Fruit fly (Drosophila melanogaster): ENCODE measurements around the gene CG5217.

CG5217 gene

DNA sequence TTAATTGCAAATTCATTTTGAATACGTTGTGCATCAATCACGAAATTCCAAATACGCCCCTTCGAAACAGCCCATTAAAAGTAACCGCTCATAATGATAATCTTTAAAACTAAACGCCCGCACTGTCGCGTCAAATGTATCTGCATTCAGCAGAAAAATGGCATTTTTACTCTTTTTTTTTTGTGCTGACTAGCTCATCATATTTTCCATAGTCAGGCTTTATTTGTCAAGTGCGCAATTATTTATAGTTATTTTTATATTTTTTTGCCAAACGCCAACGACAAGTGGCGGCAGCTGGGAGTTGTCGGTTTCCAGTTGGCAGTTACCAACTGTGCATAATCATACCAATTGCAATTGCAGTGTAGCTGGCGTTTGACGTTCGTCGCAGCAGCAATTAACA is 8.5 kb upstream of the CG5217 start, which contains the start of gene CG14280:
Gene CG14280, plus strand, starts transcription at position 301 of the 400 bp plus-strand sequence.
- TF ChIP-seq ttk (optimal IDR thresholded peaks at IDR 0.05) (no peak), psq (optimal IDR thresholded peaks at IDR 0.05) (no peak), h (optimal IDR thresholded peaks at IDR 0.05) (no peak), Sin3A (optimal IDR thresholded peaks at IDR 0.05) (no peak)

DNA sequence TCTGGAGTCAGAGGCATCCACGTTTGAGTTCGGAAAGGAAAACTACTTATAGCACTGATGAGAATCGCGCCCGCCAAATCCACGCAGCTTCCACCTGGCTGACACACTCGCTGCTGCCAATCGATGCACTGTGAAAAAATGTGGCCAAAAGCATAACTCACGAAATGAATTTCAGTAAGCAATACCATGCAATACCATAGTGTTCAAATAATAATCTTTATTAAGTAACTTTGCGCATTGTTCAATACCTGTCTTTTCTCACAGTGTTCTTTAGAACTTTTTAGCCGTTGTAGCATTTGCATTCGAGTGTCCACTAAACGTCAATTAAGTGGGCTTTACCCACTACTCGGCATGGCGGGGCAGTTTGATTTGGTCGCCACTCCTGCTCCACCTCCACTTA is 7.3 kb upstream of the CG5217 start:
- no peak for TF ChIP-seq insv (optimal IDR thresholded peaks at IDR 0.05)
- TF ChIP-seq psq (optimal IDR thresholded peaks at IDR 0.05), result no peak
- no peak for TF ChIP-seq ttk (optimal IDR thresholded peaks at IDR 0.05)
- no peak for TF ChIP-seq h (optimal IDR thresholded peaks at IDR 0.05)
- no peak for TF ChIP-seq Myc (optimal IDR thresholded peaks at IDR 0.05)
- no peak for TF ChIP-seq Sin3A (optimal IDR thresholded peaks at IDR 0.05)

DNA sequence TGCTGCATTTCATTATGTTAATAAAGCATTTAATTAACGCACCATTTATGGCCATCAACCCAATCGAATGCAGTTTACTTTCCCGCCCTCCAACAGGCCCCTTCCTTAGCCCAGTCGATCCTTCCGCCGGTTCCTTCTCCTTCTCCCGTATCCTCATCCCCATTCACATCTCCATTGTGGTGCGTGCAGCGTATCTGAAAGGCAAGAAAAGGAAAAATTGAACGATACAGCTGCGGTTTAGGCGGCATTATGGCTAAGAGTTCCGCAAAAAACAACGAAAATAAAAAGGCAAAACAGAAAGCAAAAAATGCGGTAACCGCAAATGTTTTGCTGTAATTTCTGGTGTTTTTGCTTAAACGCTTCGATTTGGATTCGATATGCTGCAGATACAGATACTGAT is 6.0 kb upstream of the CG5217 start:
- TF ChIP-seq ttk (optimal IDR thresholded peaks at IDR 0.05) (no peak), Sin3A (optimal IDR thresholded peaks at IDR 0.05) (no peak), Myc (optimal IDR thresholded peaks at IDR 0.05) (no peak), h (optimal IDR thresholded peaks at IDR 0.05) (no peak), psq (optimal IDR thresholded peaks at IDR 0.05) (no peak), insv (optimal IDR thresholded peaks at IDR 0.05) (no peak)

DNA sequence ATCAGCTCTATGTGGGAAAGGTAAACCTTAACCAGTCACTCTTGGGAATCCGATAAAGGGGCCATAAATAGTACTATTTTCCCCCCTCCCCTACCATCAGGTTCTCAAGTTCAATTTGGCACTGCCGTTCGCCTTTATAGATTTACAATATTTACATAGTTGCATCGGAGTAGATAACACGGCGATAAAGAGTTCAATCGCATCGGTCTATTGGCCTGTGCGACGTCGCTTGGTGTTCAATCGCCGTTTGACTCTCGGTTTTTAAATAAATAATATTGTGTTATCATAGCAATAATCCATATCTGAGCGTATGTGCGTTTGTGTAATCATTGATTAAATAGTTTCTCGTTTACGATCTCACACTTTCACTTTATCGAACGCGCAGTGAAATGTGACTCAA is 2.1 kb upstream of the CG5217 start:
- no peak for TF ChIP-seq insv (optimal IDR thresholded peaks at IDR 0.05)
- no peak for TF ChIP-seq ttk (optimal IDR thresholded peaks at IDR 0.05)
- no peak for TF ChIP-seq psq (optimal IDR thresholded peaks at IDR 0.05)
- no peak for TF ChIP-seq Myc (optimal IDR thresholded peaks at IDR 0.05)
- no peak for TF ChIP-seq h (optimal IDR thresholded peaks at IDR 0.05)
- no peak for TF ChIP-seq Sin3A (optimal IDR thresholded peaks at IDR 0.05)

DNA sequence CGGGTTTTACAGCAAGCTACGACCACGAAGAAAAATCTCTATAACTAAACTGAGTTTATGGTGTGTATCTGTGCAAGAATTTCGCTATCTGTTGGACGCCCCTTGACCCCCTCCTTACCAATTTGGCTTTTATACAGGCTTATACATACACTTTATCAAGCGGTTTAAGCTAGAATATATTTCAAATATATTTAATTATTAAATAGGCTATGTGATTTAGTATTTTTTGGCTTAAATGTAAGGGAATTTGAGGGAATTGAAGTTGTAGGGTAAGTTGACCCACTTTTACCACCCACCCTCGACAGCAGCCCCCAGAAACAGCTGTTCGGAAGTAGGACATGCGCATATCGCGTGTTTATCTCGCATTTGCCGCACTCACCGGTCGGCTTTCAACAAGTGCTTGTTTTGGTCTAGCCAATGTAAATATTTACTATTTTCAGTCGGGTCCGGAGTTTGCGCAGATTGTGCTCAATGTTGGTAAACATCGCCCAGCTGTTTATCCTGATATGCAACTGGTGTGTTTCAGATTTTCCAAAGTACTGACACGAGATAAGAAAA is 1.8 kb downstream of the CG5217 start, which contains the start of gene unc79:
Gene unc79, minus strand, starts transcription at position 51 of the 558 bp plus-strand sequence.
- TF ChIP-seq psq (optimal IDR thresholded peaks at IDR 0.05), result no peak
- no peak for TF ChIP-seq Myc (optimal IDR thresholded peaks at IDR 0.05)
- no peak for TF ChIP-seq ttk (optimal IDR thresholded peaks at IDR 0.05)
- TF ChIP-seq insv (optimal IDR thresholded peaks at IDR 0.05), result no peak
- TF ChIP-seq h (optimal IDR thresholded peaks at IDR 0.05), result no peak
- TF ChIP-seq Sin3A (optimal IDR thresholded peaks at IDR 0.05), result no peak

DNA sequence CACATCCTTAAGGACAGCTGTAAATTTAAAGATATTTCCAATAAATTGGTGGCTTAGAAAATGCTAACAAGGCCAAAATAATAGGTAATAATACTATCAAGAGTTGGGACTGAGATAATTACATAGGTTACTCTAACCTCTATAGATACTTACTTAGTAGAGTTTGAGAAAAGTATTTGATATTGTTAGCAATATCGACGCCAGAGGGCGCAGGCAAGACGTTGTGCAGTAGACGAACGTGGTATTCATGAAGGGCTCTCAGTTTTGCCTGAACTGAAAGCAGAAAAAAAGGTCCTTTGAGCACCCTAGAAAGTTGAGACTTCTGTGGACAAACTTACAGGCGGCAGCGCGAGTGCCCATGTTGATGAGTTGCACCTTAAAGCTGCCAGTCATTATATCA is 2.5 kb downstream of the CG5217 start:
- TF ChIP-seq Myc (optimal IDR thresholded peaks at IDR 0.05) (no peak), insv (optimal IDR thresholded peaks at IDR 0.05) (no peak), psq (optimal IDR thresholded peaks at IDR 0.05) (no peak), h (optimal IDR thresholded peaks at IDR 0.05) (no peak), Sin3A (optimal IDR thresholded peaks at IDR 0.05) (no peak), ttk (optimal IDR thresholded peaks at IDR 0.05) (no peak)

DNA sequence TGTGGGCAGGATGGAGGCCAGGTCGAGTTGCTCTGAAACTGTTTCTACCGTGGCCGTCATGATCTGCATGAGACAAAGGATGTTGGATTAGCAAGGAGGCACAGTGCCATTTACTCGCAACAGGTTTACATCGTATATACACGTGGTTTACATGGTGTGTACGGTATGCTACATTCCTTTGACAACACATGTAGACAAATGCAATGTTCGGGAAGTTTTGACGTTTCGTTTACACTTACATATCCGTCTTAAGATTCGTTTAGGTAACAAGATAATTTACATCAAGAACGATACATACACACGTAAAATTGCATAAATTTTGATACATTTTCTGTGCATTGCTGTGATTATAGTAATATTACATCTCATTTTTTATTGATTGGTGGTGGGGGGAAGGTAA is 9.0 kb downstream of the CG5217 start:
- TF ChIP-seq insv (optimal IDR thresholded peaks at IDR 0.05) (no peak), h (optimal IDR thresholded peaks at IDR 0.05) (no peak), Sin3A (optimal IDR thresholded peaks at IDR 0.05) (no peak), Myc (optimal IDR thresholded peaks at IDR 0.05) (no peak), psq (optimal IDR thresholded peaks at IDR 0.05) (no peak), ttk (optimal IDR thresholded peaks at IDR 0.05) (no peak)

DNA sequence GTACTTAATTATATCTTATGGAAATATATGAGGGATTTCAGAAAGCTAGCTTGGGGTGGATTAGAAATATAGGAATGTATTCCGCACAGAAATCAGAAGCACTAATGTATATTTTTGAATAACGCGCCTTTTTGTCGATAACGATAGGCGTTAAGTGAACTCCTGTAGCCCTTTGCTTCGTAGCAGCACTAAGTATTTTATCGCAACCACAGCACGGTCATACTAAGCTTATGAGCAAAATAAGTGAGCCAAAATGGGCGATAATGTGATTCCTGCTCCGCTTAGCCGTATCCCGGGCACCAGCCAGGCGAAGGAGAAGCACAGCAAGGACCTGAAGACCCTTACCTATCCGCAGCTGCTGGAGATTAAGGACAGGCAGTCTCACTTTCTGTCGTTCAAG is 18.7 kb downstream of the CG5217 start, which contains the start of the genes CG5250 and Polr2M:
Gene CG5250, minus strand, starts transcription at position 32 of the 400 bp plus-strand sequence.
Gene Polr2M, plus strand, starts transcription at position 219 of the 400 bp plus-strand sequence.
- TF ChIP-seq psq (optimal IDR thresholded peaks at IDR 0.05) (no peak), Sin3A (optimal IDR thresholded peaks at IDR 0.05) (no peak), ttk (optimal IDR thresholded peaks at IDR 0.05) (no peak), insv (optimal IDR thresholded peaks at IDR 0.05) (no peak), h (optimal IDR thresholded peaks at IDR 0.05) (no peak), Myc (optimal IDR thresholded peaks at IDR 0.05) (no peak)

DNA sequence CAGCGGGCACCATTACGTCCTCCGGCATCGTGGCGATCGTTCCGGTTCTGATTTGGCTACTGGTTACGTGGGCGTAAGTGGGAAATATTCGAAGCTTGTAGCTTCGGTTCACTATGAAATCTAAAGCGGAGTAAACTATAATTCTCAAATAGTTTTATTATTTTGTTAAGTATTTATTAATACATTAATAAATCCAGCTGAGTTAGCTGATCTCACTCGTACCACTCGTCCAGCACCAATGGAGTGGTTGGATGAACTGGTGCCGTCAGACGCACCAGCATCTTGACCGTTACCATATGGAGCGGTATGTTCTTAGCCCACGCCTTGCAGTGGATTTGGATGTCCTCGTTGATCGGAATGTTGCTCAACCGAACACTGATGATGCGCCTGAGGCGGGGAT is 19.9 kb downstream of the CG5217 start, which contains the start of gene CG11703:
Gene CG11703, minus strand, starts transcription at position 101 of the 400 bp plus-strand sequence.
- TF ChIP-seq Sin3A (optimal IDR thresholded peaks at IDR 0.05), result no peak
- no peak for TF ChIP-seq h (optimal IDR thresholded peaks at IDR 0.05)
- no peak for TF ChIP-seq Myc (optimal IDR thresholded peaks at IDR 0.05)
- no peak for TF ChIP-seq insv (optimal IDR thresholded peaks at IDR 0.05)
- no peak for TF ChIP-seq ttk (optimal IDR thresholded peaks at IDR 0.05)
- no peak for TF ChIP-seq psq (optimal IDR thresholded peaks at IDR 0.05)

DNA sequence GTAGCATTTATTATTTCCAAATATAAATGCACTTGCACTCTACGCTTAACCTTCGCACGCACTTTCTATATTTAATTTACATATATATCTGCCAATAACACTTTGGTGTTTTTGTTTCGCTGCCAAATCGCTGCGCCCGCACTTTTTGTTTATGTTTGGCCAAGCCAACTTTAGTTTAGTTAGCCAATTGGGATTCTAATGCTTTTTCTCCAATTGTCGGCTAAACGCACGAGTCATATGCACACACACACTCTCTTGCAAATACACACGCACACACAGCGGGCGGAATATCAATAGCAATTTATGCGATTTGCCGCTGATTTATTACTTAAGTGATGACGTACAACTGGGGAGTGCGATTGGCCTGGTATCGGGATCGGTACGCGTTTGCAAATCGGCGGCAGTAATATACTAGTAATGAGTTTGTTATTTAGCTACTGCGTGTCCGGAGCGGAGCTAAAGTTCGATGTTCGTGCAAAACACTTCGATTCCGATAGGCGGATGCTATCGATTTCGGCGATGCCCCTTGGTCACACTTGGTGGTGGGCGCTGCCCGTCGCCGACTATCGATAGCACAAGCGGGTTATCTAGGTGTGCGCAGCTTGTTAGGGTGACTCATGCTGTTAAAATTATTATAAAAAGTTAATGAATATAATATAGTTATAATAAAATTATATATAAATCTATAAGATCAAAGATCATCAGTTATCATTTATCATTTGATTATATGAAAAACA is 21.6 kb downstream of the CG5217 start, which contains the start of gene vib:
Gene vib, minus strand, starts transcription at position 515 of the 737 bp plus-strand sequence.
- TF ChIP-seq psq (optimal IDR thresholded peaks at IDR 0.05), result no peak
- TF ChIP-seq h (optimal IDR thresholded peaks at IDR 0.05), result no peak
- no peak for TF ChIP-seq Myc (optimal IDR thresholded peaks at IDR 0.05)
- TF ChIP-seq insv (optimal IDR thresholded peaks at IDR 0.05), result no peak
- TF ChIP-seq Sin3A (optimal IDR thresholded peaks at IDR 0.05), result no peak
- TF ChIP-seq ttk (optimal IDR thresholded peaks at IDR 0.05), result no peak

DNA sequence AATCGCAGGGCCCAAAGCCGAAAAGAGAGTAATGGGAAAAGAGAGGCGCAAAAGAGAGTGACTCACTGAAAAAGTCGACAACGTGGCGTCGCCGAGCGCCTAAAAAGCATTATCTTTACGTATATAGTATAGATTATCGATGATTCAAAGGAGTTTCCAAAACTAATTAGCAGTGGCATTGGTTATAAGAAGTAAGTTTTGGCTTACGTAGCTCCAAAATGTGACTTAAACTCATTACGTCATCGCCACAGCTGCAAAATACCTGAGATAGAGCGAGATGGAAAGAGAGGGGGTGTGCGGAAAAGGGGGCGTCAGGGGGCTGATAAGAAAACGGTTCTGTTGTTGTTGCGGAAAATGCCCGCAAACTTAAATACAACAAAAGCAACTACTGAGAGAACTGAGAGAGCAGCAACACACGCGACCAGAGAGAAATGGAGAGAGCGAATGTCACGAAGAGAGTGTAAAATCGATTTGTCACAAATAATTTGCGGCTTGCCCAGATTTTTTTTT is 22.4 kb downstream of the CG5217 start:
- no peak for TF ChIP-seq psq (optimal IDR thresholded peaks at IDR 0.05)
- TF ChIP-seq Sin3A (optimal IDR thresholded peaks at IDR 0.05), result no peak
- TF ChIP-seq Myc (optimal IDR thresholded peaks at IDR 0.05), result no peak
- no peak for TF ChIP-seq h (optimal IDR thresholded peaks at IDR 0.05)
- TF ChIP-seq ttk (optimal IDR thresholded peaks at IDR 0.05), result no peak
- no peak for TF ChIP-seq insv (optimal IDR thresholded peaks at IDR 0.05)

DNA sequence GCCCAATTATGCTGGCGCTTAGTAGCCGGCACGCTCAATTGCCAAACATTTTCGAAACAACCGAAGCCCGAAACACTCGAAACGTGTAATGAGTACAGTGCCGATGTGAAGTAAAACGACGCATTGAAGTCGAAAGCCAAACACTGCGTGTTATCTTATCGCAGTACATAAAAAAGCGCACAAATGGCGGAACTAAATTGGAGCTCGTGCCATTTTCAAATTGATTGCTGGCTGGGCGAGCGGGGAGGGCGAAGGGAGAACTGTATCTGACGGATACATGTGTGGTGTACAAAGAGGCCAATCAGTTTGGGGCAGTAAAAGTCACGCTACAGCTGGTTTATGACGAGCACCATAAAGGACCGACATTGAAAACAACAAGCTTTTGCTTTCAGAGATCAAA is 24.6 kb downstream of the CG5217 start:
- TF ChIP-seq Sin3A (optimal IDR thresholded peaks at IDR 0.05) (no peak), psq (optimal IDR thresholded peaks at IDR 0.05) (no peak), ttk (optimal IDR thresholded peaks at IDR 0.05) (no peak), Myc (optimal IDR thresholded peaks at IDR 0.05) (no peak), h (optimal IDR thresholded peaks at IDR 0.05) (no peak), insv (optimal IDR thresholded peaks at IDR 0.05) (no peak)
